Worm (Caenorhabditis elegans): Measurements from ENCODE around the gene Y48B6A.10.

- TF ChIP-seq C04F5.9 (tag; optimal IDR thresholded peaks at IDR 0.05) = no peak
- no peak for TF ChIP-seq fkh-10 (GFP tag; optimal IDR thresholded peaks at IDR 0.05)
- TF ChIP-seq ceh-82 (tag; optimal IDR thresholded peaks at IDR 0.05) = no peak
- TF ChIP-seq unc-30 (tag; optimal IDR thresholded peaks at IDR 0.05) = no peak
- no peak for TF ChIP-seq unc-62 (GFP tag; optimal IDR thresholded peaks at IDR 0.05)
- no peak for TF ChIP-seq ceh-90 (tag; optimal IDR thresholded peaks at IDR 0.05)
- no peak for TF ChIP-seq ama-1 (optimal IDR thresholded peaks at IDR 0.05)
- TF ChIP-seq nhr-76 (tag; optimal IDR thresholded peaks at IDR 0.05) = no peak
- TF ChIP-seq hlh-17 (GFP tag; optimal IDR thresholded peaks at IDR 0.05; ENCODE audit: borderline replicate concordance) = no peak
- no peak for TF ChIP-seq alr-1 (tag; optimal IDR thresholded peaks at IDR 0.05; ENCODE audit: borderline replicate concordance)
Measured at ce11 chrII:14256779-14257178, 42.6 kb downstream of the Y48B6A.10 start, which contains the start of gene Y54G11A.19.
